Worm (Caenorhabditis elegans): ENCODE measurements around the gene ttr-19.

DNA sequence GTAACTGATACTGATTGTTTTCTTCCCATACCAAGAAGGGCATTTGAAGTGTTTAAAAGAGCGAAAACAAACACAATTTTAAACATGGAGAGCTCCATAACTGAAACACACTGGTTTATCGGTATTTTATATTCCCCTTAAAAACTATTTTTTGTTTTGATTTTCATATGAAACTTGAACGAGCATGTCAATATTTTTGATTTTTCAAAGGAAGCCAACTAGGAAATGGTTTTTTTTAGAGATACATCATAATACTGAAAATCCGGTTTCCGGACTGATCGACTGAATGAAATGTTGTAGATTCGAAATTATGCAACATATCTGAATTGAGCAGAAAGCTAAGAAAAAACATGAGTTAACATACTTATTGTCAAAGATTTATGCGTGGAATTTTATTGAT, at the start of gene ttr-19:
- no peak for TF ChIP-seq aly-2 (tag; optimal IDR thresholded peaks at IDR 0.05)
- no peak for TF ChIP-seq nhr-77 (tag; optimal IDR thresholded peaks at IDR 0.05)
- no peak for TF ChIP-seq egl-27 (tag; optimal IDR thresholded peaks at IDR 0.05)
- TF ChIP-seq unc-62 (GFP tag; optimal IDR thresholded peaks at IDR 0.05), result no peak
- no peak for TF ChIP-seq C34F6.9 (tag; optimal IDR thresholded peaks at IDR 0.05)
- no peak for TF ChIP-seq alr-1 (tag; optimal IDR thresholded peaks at IDR 0.05)
- no peak for TF ChIP-seq ceh-82 (tag; optimal IDR thresholded peaks at IDR 0.05)
- TF ChIP-seq snpc-4 (tag; optimal IDR thresholded peaks at IDR 0.05), result no peak
- TF ChIP-seq mab-5 (tag; optimal IDR thresholded peaks at IDR 0.05), result no peak
- no peak for TF ChIP-seq nhr-129 (tag; optimal IDR thresholded peaks at IDR 0.05)
- no peak for TF ChIP-seq lsy-2 (tag; optimal IDR thresholded peaks at IDR 0.05)
